Fruit fly (Drosophila melanogaster) whole organism, embryonic: ENCODE data around the gene CG11147.
A peak's percentile ranks its signal among the peaks of the same experiment; 100 is the strongest.

Experiments used
- Aef1 ChIP-seq: fragments of 200-800 bp; sonication (Bioruptor generic); IDR thresholded peaks from 3 replicates; pipeline ENCODE4 v1.3.6; 2022; ENCODE audit warnings: missing biosample characterization, missing genetic modification characterization
- Bgb ChIP-seq: fragments of 200-800 bp; sonication (Bioruptor generic); IDR thresholded peaks from 2 replicates; pipeline ENCODE4 v1.3.6; 2022; ENCODE audit warnings: missing biosample characterization, missing genetic modification characterization; ENCODE audit not compliant: partially characterized antibody
- CG1024 ChIP-seq: fragments of 200-800 bp; sonication (Bioruptor generic); IDR thresholded peaks from 2 replicates; pipeline ENCODE4 v1.3.6; 2022; ENCODE audit warnings: missing biosample characterization, missing genetic modification characterization
- CG10267 ChIP-seq: fragments of 200-800 bp; sonication (Bioruptor generic); optimal IDR thresholded peaks from 2 replicates; lab custom pipeline; 2018; ENCODE audit warnings: missing biosample characterization, mild to moderate bottlenecking, missing genetic modification characterization, moderate library complexity
- CG11247 ChIP-seq: fragments of 200-800 bp; sonication (Bioruptor generic); IDR thresholded peaks from 2 replicates; pipeline ENCODE4 v1.3.6; 2022; ENCODE audit warnings: missing biosample characterization, missing genetic modification characterization
- CG12391 ChIP-seq: fragments of 200-800 bp; sonication (Bioruptor generic); optimal IDR thresholded peaks from 3 replicates; lab custom pipeline; 2018; ENCODE audit warnings: missing biosample characterization, mild to moderate bottlenecking, missing genetic modification characterization, moderate library complexity
- CG14014 ChIP-seq: fragments of 200-800 bp; sonication (Bioruptor generic); IDR thresholded peaks from 2 replicates; pipeline ENCODE4 v1.3.6; 2022; ENCODE audit warnings: missing biosample characterization, missing genetic modification characterization
- CG16813 ChIP-seq: fragments of 200-800 bp; sonication (Bioruptor generic); IDR thresholded peaks from 3 replicates; pipeline ENCODE4 v1.3.6; 2022; ENCODE audit warnings: missing biosample characterization, missing genetic modification characterization; ENCODE audit not compliant: partially characterized antibody
- CG17361 ChIP-seq: fragments of 200-800 bp; sonication (Bioruptor generic); IDR thresholded peaks from 3 replicates; pipeline ENCODE4 v1.3.6; 2022; ENCODE audit warnings: missing biosample characterization, missing genetic modification characterization
- CG18599 ChIP-seq: fragments of 200-800 bp; sonication (Bioruptor generic); optimal IDR thresholded peaks from 3 replicates; lab custom pipeline; 2017; ENCODE audit warnings: missing biosample characterization, missing genetic modification characterization, mild to moderate bottlenecking, moderate library complexity, missing genetic modification reagents
- CG18764 ChIP-seq: fragments of 200-800 bp; sonication (Bioruptor generic); optimal IDR thresholded peaks from 3 replicates; lab custom pipeline; 2016; ENCODE audit warnings: missing biosample characterization, missing genetic modification characterization
- CG32532 ChIP-seq: fragments of 200-800 bp; sonication (Bioruptor generic); IDR thresholded peaks from 2 replicates; pipeline ENCODE4 v1.3.6; 2022; ENCODE audit warnings: missing biosample characterization, missing genetic modification characterization
- CG3407 ChIP-seq: fragments of 200-800 bp; sonication (Bioruptor generic); optimal IDR thresholded peaks from 2 replicates; lab custom pipeline; 2018; ENCODE audit warnings: missing biosample characterization, mild to moderate bottlenecking, missing genetic modification characterization
- CG3847 ChIP-seq: fragments of 200-800 bp; sonication (Bioruptor generic); IDR thresholded peaks from 2 replicates; pipeline ENCODE4 v1.3.6; 2022; ENCODE audit warnings: missing biosample characterization, missing genetic modification characterization
- CG5245 ChIP-seq: fragments of 200-800 bp; sonication (Bioruptor generic); optimal IDR thresholded peaks from 3 replicates; lab custom pipeline; 2016; ENCODE audit warnings: missing biosample characterization, missing genetic modification characterization
- CG6689 ChIP-seq: fragments of 200-800 bp; sonication (Bioruptor generic); IDR thresholded peaks from 2 replicates; pipeline ENCODE4 v1.3.6; 2022; ENCODE audit warnings: missing biosample characterization, missing genetic modification characterization
- CG6791 ChIP-seq: fragments of 200-800 bp; sonication (Bioruptor generic); IDR thresholded peaks from 3 replicates; pipeline ENCODE4 v1.3.6; 2022; ENCODE audit warnings: missing biosample characterization, missing genetic modification characterization; ENCODE audit not compliant: partially characterized antibody
- CG7928 ChIP-seq: fragments of 200-800 bp; sonication (Bioruptor generic); optimal IDR thresholded peaks from 2 replicates; lab custom pipeline; 2017; ENCODE audit warnings: missing biosample characterization, mild to moderate bottlenecking, missing genetic modification characterization
- CG8290 ChIP-seq, 3 experiments: fragments of 200-800 bp; sonication (Bioruptor generic); optimal IDR thresholded peaks; 2 replicates each; lab custom pipeline; 2016 to 2019; ENCODE audit warnings: missing biosample characterization in 3 of 3, missing genetic modification characterization in 3 of 3, mild to moderate bottlenecking in 2 of 3, moderate library complexity in 1 of 3
- Ets65A ChIP-seq: fragments of 200-800 bp; sonication (Bioruptor generic); peaks from one replicate; lab custom pipeline; 2016; ENCODE audit warnings: missing biosample characterization, missing genetic modification characterization
- H2.0 ChIP-seq: fragments of 200-800 bp; sonication (Bioruptor generic); IDR thresholded peaks from 2 replicates; pipeline ENCODE4 v1.3.6; 2022; ENCODE audit warnings: missing biosample characterization, missing genetic modification characterization
- HmgZ ChIP-seq: fragments of 200-800 bp; sonication (Bioruptor generic); optimal IDR thresholded peaks from 2 replicates; lab custom pipeline; 2018; ENCODE audit warnings: missing biosample characterization, mild to moderate bottlenecking, missing genetic modification characterization
- Med ChIP-seq: fragments of 200-800 bp; sonication (Bioruptor generic); peaks from one replicate; lab custom pipeline; 2016; ENCODE audit warnings: missing biosample characterization, missing genetic modification characterization, mild to moderate bottlenecking, inconsistent platforms, moderate library complexity
- Scr ChIP-seq: fragments of 200-800 bp; sonication (Bioruptor generic); IDR thresholded peaks from 2 replicates; pipeline ENCODE4 v1.3.6; 2022; ENCODE audit warnings: missing biosample characterization, missing genetic modification characterization; ENCODE audit not compliant: partially characterized antibody
- amos ChIP-seq: fragments of 200-800 bp; sonication (Bioruptor generic); IDR thresholded peaks from 2 replicates; pipeline ENCODE4 v1.3.6; 2022; ENCODE audit warnings: missing biosample characterization, missing genetic modification characterization; ENCODE audit not compliant: partially characterized antibody
- ato ChIP-seq: fragments of 200-800 bp; sonication (Bioruptor generic); IDR thresholded peaks from 2 replicates; pipeline ENCODE4 v1.3.6; 2022; ENCODE audit warnings: missing biosample characterization, missing genetic modification characterization; ENCODE audit not compliant: partially characterized antibody
- az2 ChIP-seq: fragments of 200-800 bp; sonication (Bioruptor generic); optimal IDR thresholded peaks from 3 replicates; lab custom pipeline; 2016; ENCODE audit warnings: missing biosample characterization, missing genetic modification characterization
- bbx ChIP-seq: fragments of 200-800 bp; sonication (Bioruptor generic); IDR thresholded peaks from 2 replicates; pipeline ENCODE4 v1.3.6; 2022; ENCODE audit warnings: missing biosample characterization, missing genetic modification characterization; ENCODE audit not compliant: partially characterized antibody
- bcd ChIP-seq: fragments of 200-800 bp; sonication (Bioruptor generic); optimal IDR thresholded peaks from 2 replicates; lab custom pipeline; 2017; ENCODE audit warnings: missing biosample characterization, mild to moderate bottlenecking, missing genetic modification characterization
- cad ChIP-seq: fragments of >200 bp; optimal IDR thresholded peaks from 2 replicates; lab custom pipeline; 2017; ENCODE audit warnings: missing biosample characterization, missing genetic modification characterization
- chif ChIP-seq, 2 experiments: fragments of 200-800 bp; sonication (Bioruptor generic); optimal IDR thresholded peaks; 3 replicates each; lab custom pipeline; 2016; ENCODE audit warnings: missing biosample characterization in 2 of 2, missing genetic modification characterization in 2 of 2
- chinmo ChIP-seq: fragments of 200-800 bp; sonication (Bioruptor generic); IDR thresholded peaks from 4 replicates; pipeline ENCODE4 v1.3.6; 2022; ENCODE audit warnings: missing biosample characterization, missing genetic modification characterization; ENCODE audit not compliant: partially characterized antibody
- gro ChIP-seq: fragments of 200-800 bp; sonication (Bioruptor generic); optimal IDR thresholded peaks from 2 replicates; lab custom pipeline; 2016; ENCODE audit warnings: missing biosample characterization, missing genetic modification characterization
- hb ChIP-seq: fragments of 200-800 bp; sonication (Bioruptor generic); IDR thresholded peaks from 3 replicates; pipeline ENCODE4 v1.3.6; 2022; ENCODE audit warnings: missing biosample characterization, missing genetic modification characterization; ENCODE audit not compliant: partially characterized antibody
- hth ChIP-seq: fragments of >200 bp; optimal IDR thresholded peaks from 2 replicates; lab custom pipeline; 2017; ENCODE audit warnings: inconsistent platforms
- ind ChIP-seq: fragments of 200-800 bp; sonication (Bioruptor generic); optimal IDR thresholded peaks from 3 replicates; lab custom pipeline; 2016; ENCODE audit warnings: missing biosample characterization, missing genetic modification characterization
- insv ChIP-seq, 2 experiments: fragments of 200-800 bp; sonication (Bioruptor generic); optimal IDR thresholded peaks; 3 replicates each; lab custom pipeline; 2016 to 2018; ENCODE audit warnings: missing biosample characterization in 2 of 2, missing genetic modification characterization in 2 of 2
- inv ChIP-seq: fragments of 200-800 bp; sonication (Bioruptor generic); IDR thresholded peaks from 2 replicates; pipeline ENCODE4 v1.3.6; 2022; ENCODE audit warnings: missing biosample characterization, missing genetic modification characterization; ENCODE audit not compliant: partially characterized antibody
- lmd ChIP-seq: fragments of 200-800 bp; sonication (Bioruptor generic); IDR thresholded peaks from 2 replicates; pipeline ENCODE4 v1.3.6; 2022; ENCODE audit warnings: missing biosample characterization, missing genetic modification characterization
- onecut ChIP-seq: fragments of 200-800 bp; sonication (Bioruptor generic); IDR thresholded peaks from 2 replicates; pipeline ENCODE4 v1.3.6; 2022; ENCODE audit warnings: missing biosample characterization, missing genetic modification characterization
- prd ChIP-seq, 3 experiments: fragments of >200 bp in 2 of 3; fragments of 200-800 bp in 1 of 3; sonication (Bioruptor generic) in 1 of 3; optimal IDR thresholded peaks in 2 of 3; IDR thresholded peaks in 1 of 3; 2 replicates in 2 of 3; 3 replicates in 1 of 3; pipeline versions ENCODE4 v1.3.6 to Lab custom; 2017 to 2022; ENCODE audit warnings: missing biosample characterization in 1 of 3, missing genetic modification characterization in 1 of 3
- sens ChIP-seq: fragments of 200-800 bp; sonication (Bioruptor generic); peaks from one replicate; lab custom pipeline; 2016; ENCODE audit warnings: missing biosample characterization, missing genetic modification characterization
- sisA ChIP-seq: fragments of 200-800 bp; sonication (Bioruptor generic); IDR thresholded peaks from 2 replicates; pipeline ENCODE4 v1.3.6; 2022; ENCODE audit warnings: missing biosample characterization, missing genetic modification characterization
- slbo ChIP-seq: fragments of 200-800 bp; sonication (Bioruptor generic); IDR thresholded peaks from 2 replicates; pipeline ENCODE4 v1.3.6; 2022; ENCODE audit warnings: missing biosample characterization, missing genetic modification characterization
- tin ChIP-seq: fragments of 200-800 bp; sonication (Bioruptor generic); optimal IDR thresholded peaks from 3 replicates; lab custom pipeline; 2016; ENCODE audit warnings: missing biosample characterization, missing genetic modification characterization
- tna ChIP-seq: fragments of 200-800 bp; sonication (Bioruptor generic); IDR thresholded peaks from 2 replicates; pipeline ENCODE4 v1.3.6; 2022; ENCODE audit warnings: missing biosample characterization, missing genetic modification characterization; ENCODE audit not compliant: partially characterized antibody
- vvl ChIP-seq: fragments of 200-800 bp; sonication (Bioruptor generic); IDR thresholded peaks from 2 replicates; pipeline ENCODE4 v1.3.6; 2022; ENCODE audit warnings: missing biosample characterization, missing genetic modification characterization
- wek ChIP-seq: fragments of 200-800 bp; sonication (Bioruptor generic); optimal IDR thresholded peaks from 3 replicates; lab custom pipeline; 2018; ENCODE audit warnings: missing biosample characterization, mild to moderate bottlenecking, missing genetic modification characterization, moderate library complexity

Gene CG11147

dm6 chr2L:5771179-5771578, 30.1 kb upstream of the CG11147 start (continued):
- TF ChIP-seq Bgb (GFP tag; lab: Robert Waterston, UW) (peak; percentile 89), CG3847 (GFP tag; lab: Robert Waterston, UW) (peak; percentile 53; the same call in 1 of the 2 replicates), onecut (no peak), CG6791 (GFP tag; lab: Robert Waterston, UW) (peak; percentile 63; the same call in 2 of the 3 replicates), H2.0 (GFP tag; lab: Robert Waterston, UW) (0 out of 2 replicates have a peak, but pooled peaks have one; percentile 29), bcd (GFP tag; lab: Kevin White, UChicago) (peak; percentile 41), amos (GFP tag; lab: Robert Waterston, UW) (peak; percentile 82), lmd (peak; percentile 46; the same call in 1 of the 2 replicates), hth (no peak), ato (GFP tag; lab: Robert Waterston, UW) (peak; percentile 55), CG7928 (GFP tag; lab: Kevin White, UChicago) (no peak), vvl (peak; percentile 32), CG8290 (GFP tag; optimal IDR thresholded peaks at IDR 0.05; lab: Kevin White, UChicago) (peak; percentile 10), CG8290 (tag; optimal IDR thresholded peaks at IDR 0.05; lab: Kevin White, UChicago) (no peak), sisA (GFP tag; lab: Robert Waterston, UW) (peak; percentile 69), gro (no peak), az2 (GFP tag; lab: Kevin White, UChicago) (peak; percentile 39), CG12391 (tag; lab: Kevin White, UChicago) (no peak), CG5245 (GFP tag; lab: Kevin White, UChicago) (peak; percentile 27), hb (GFP tag; lab: Robert Waterston, UW) (peak; percentile 65), prd (optimal IDR thresholded peaks at IDR 0.05; lab: Kevin White, UChicago) (peak in 1 of 2 experiments; percentile 89), prd (GFP tag; IDR thresholded peaks at IDR 0.05; lab: Robert Waterston, UW) (peak; percentile 71), chinmo (GFP tag; lab: Robert Waterston, UW) (0 out of 4 replicates have a peak, but pooled peaks have one; percentile 8), CG32532 (GFP tag; lab: Robert Waterston, UW) (peak; percentile 82), CG10267 (tag; lab: Kevin White, UChicago) (peak; percentile 15), bbx (GFP tag; lab: Robert Waterston, UW) (peak; percentile 50), ind (GFP tag; lab: Kevin White, UChicago) (peak; percentile 51), tin (GFP tag; lab: Kevin White, UChicago) (peak; percentile 30), CG17361 (GFP tag; lab: Robert Waterston, UW) (peak; percentile 54; the same call in 2 of the 3 replicates), CG11247 (peak; percentile 43; the same call in 1 of the 2 replicates), Aef1 (GFP tag; lab: Robert Waterston, UW) (peak; percentile 43; the same call in 2 of the 3 replicates), CG16813 (peak; percentile 60), Ets65A (peak; percentile 97), CG1024 (GFP tag; lab: Robert Waterston, UW) (0 out of 2 replicates have a peak, but pooled peaks have one; percentile 4), cad (GFP tag; lab: Kevin White, UChicago) (peak; percentile 86), CG18764 (GFP tag; lab: Kevin White, UChicago) (peak; percentile 41), tna (peak; percentile 39; the same call in 1 of the 2 replicates), slbo (GFP tag; lab: Robert Waterston, UW) (peak; percentile 74), CG18599 (GFP tag; lab: Kevin White, UChicago) (no peak), HmgZ (tag; lab: Kevin White, UChicago) (peak; percentile 45), Scr (0 out of 2 replicates have a peak, but pooled peaks have one; percentile 30), CG3407 (GFP tag; lab: Kevin White, UChicago) (peak; percentile 11), CG14014 (GFP tag; lab: Robert Waterston, UW) (0 out of 2 replicates have a peak, but pooled peaks have one; percentile 17), wek (no peak), Med (GFP tag; lab: Kevin White, UChicago) (peak; percentile 86), sens (GFP tag; lab: Kevin White, UChicago) (peak; percentile 26), insv (GFP tag; optimal IDR thresholded peaks at IDR 0.05; lab: Kevin White, UChicago) (no peak), chif (GFP tag; optimal IDR thresholded peaks at IDR 0.05; lab: Kevin White, UChicago) (peak in 1 of 2 experiments; percentile 49), CG6689 (GFP tag; lab: Robert Waterston, UW) (no peak), inv (GFP tag; lab: Robert Waterston, UW) (peak; percentile 58; the same call in 1 of the 2 replicates)
